Fruit fly (Drosophila melanogaster): ENCODE measurements around the gene Axn.

The Axn gene

dm6 chr3R:30055915-30056544 is 33.4 kb downstream of the Axn start, which contains the start of the genes Rpp14b and spn-A:
TSS of gene Rpp14b (plus strand) at chr3R:30055957.
TSS of gene spn-A (minus strand) at chr3R:30056037.
- peak; percentile 11 for TF ChIP-seq insv (optimal IDR thresholded peaks at IDR 0.05)
- TF ChIP-seq h (optimal IDR thresholded peaks at IDR 0.05) = peak; percentile 26
- TF ChIP-seq Myc (optimal IDR thresholded peaks at IDR 0.05) = no peak

dm6 chr3R:30056592-30057135 is 34.0 kb downstream of the Axn start, which contains the start of the genes CG7950 and Rpp14a:
TSS of gene CG7950 (plus strand) at chr3R:30056859.
TSS of gene Rpp14a (plus strand) at chr3R:30056859.
- no peak for TF ChIP-seq ttk (optimal IDR thresholded peaks at IDR 0.05)
- no peak for TF ChIP-seq h (optimal IDR thresholded peaks at IDR 0.05)
- no peak for TF ChIP-seq insv (optimal IDR thresholded peaks at IDR 0.05)
- no peak for TF ChIP-seq Myc (optimal IDR thresholded peaks at IDR 0.05)
- no peak for TF ChIP-seq Sin3A (optimal IDR thresholded peaks at IDR 0.05)
- no peak for TF ChIP-seq psq (optimal IDR thresholded peaks at IDR 0.05)

dm6 chr3R:30058057-30058868 is 35.6 kb downstream of the Axn start, which contains the start of gene sima:
TSS of gene sima (plus strand) at chr3R:30058311.
- TF ChIP-seq ttk (optimal IDR thresholded peaks at IDR 0.05) = no peak
- no peak for TF ChIP-seq Sin3A (optimal IDR thresholded peaks at IDR 0.05)
- peak; percentile 93 for TF ChIP-seq psq (optimal IDR thresholded peaks at IDR 0.05)
- no peak for TF ChIP-seq insv (optimal IDR thresholded peaks at IDR 0.05)

- no peak for TF ChIP-seq ttk (optimal IDR thresholded peaks at IDR 0.05)
- TF ChIP-seq psq (optimal IDR thresholded peaks at IDR 0.05) = no peak
- no peak for TF ChIP-seq insv (optimal IDR thresholded peaks at IDR 0.05)
- no peak for TF ChIP-seq Myc (optimal IDR thresholded peaks at IDR 0.05)
- TF ChIP-seq h (optimal IDR thresholded peaks at IDR 0.05) = no peak
- no peak for TF ChIP-seq Sin3A (optimal IDR thresholded peaks at IDR 0.05)
Observed at dm6 chr3R:30059944-30060343, 37.3 kb downstream of the Axn start.

dm6 chr3R:30060451-30061153 is 38.0 kb downstream of the Axn start:
- TF ChIP-seq h (optimal IDR thresholded peaks at IDR 0.05) = no peak
- TF ChIP-seq Sin3A (optimal IDR thresholded peaks at IDR 0.05) = no peak
- no peak for TF ChIP-seq ttk (optimal IDR thresholded peaks at IDR 0.05)

dm6 chr3R:30061154-30061482 is 38.5 kb downstream of the Axn start:
- TF ChIP-seq insv (optimal IDR thresholded peaks at IDR 0.05) (no peak), h (optimal IDR thresholded peaks at IDR 0.05) (no peak), ttk (optimal IDR thresholded peaks at IDR 0.05) (no peak), psq (optimal IDR thresholded peaks at IDR 0.05) (no peak), Sin3A (optimal IDR thresholded peaks at IDR 0.05) (no peak), Myc (optimal IDR thresholded peaks at IDR 0.05) (no peak)

- TF ChIP-seq psq (optimal IDR thresholded peaks at IDR 0.05) = no peak
- no peak for TF ChIP-seq ttk (optimal IDR thresholded peaks at IDR 0.05)
- no peak for TF ChIP-seq Myc (optimal IDR thresholded peaks at IDR 0.05)
- TF ChIP-seq Sin3A (optimal IDR thresholded peaks at IDR 0.05) = no peak
- no peak for TF ChIP-seq insv (optimal IDR thresholded peaks at IDR 0.05)
- no peak for TF ChIP-seq h (optimal IDR thresholded peaks at IDR 0.05)
Observed at dm6 chr3R:30061980-30062379, 39.3 kb downstream of the Axn start.

- no peak for TF ChIP-seq ttk (optimal IDR thresholded peaks at IDR 0.05)
- no peak for TF ChIP-seq psq (optimal IDR thresholded peaks at IDR 0.05)
- no peak for TF ChIP-seq Myc (optimal IDR thresholded peaks at IDR 0.05)
- TF ChIP-seq Sin3A (optimal IDR thresholded peaks at IDR 0.05) = no peak
- TF ChIP-seq insv (optimal IDR thresholded peaks at IDR 0.05) = no peak
- no peak for TF ChIP-seq h (optimal IDR thresholded peaks at IDR 0.05)
Observed at dm6 chr3R:30062543-30062942, 39.9 kb downstream of the Axn start.

dm6 chr3R:30063704-30064103 is 41.1 kb downstream of the Axn start:
- TF ChIP-seq h (optimal IDR thresholded peaks at IDR 0.05) (no peak), insv (optimal IDR thresholded peaks at IDR 0.05) (no peak), psq (optimal IDR thresholded peaks at IDR 0.05) (no peak), Sin3A (optimal IDR thresholded peaks at IDR 0.05) (no peak), ttk (optimal IDR thresholded peaks at IDR 0.05) (no peak)

- TF ChIP-seq ttk (optimal IDR thresholded peaks at IDR 0.05) (no peak), Myc (optimal IDR thresholded peaks at IDR 0.05) (no peak), psq (optimal IDR thresholded peaks at IDR 0.05) (no peak), Sin3A (optimal IDR thresholded peaks at IDR 0.05) (no peak), insv (optimal IDR thresholded peaks at IDR 0.05) (no peak), h (optimal IDR thresholded peaks at IDR 0.05) (no peak)
Observed at dm6 chr3R:30066004-30066403, 43.4 kb downstream of the Axn start.

dm6 chr3R:30070198-30070597 is 47.6 kb downstream of the Axn start:
- no peak for TF ChIP-seq Sin3A (optimal IDR thresholded peaks at IDR 0.05)
- TF ChIP-seq h (optimal IDR thresholded peaks at IDR 0.05) = no peak

- no peak for TF ChIP-seq Sin3A (optimal IDR thresholded peaks at IDR 0.05)
- no peak for TF ChIP-seq Myc (optimal IDR thresholded peaks at IDR 0.05)
- no peak for TF ChIP-seq h (optimal IDR thresholded peaks at IDR 0.05)
- TF ChIP-seq ttk (optimal IDR thresholded peaks at IDR 0.05) = no peak
- TF ChIP-seq psq (optimal IDR thresholded peaks at IDR 0.05) = no peak
- TF ChIP-seq insv (optimal IDR thresholded peaks at IDR 0.05) = no peak
Observed at dm6 chr3R:30071827-30072226, 49.2 kb downstream of the Axn start.
